Fruit fly (Drosophila melanogaster): ENCODE measurements around the gene dUTPase.
A peak's percentile ranks its signal among the peaks of the same experiment; 100 is the strongest.

The dUTPase gene

dm6 chr2L:11037583-11038517, 26.7 kb downstream of the dUTPase start:
- TF ChIP-seq noc (tag; optimal IDR thresholded peaks at IDR 0.05): peak; percentile 42

dm6 chr2L:11038918-11039317, 27.8 kb downstream of the dUTPase start:
- TF ChIP-seq noc (tag; optimal IDR thresholded peaks at IDR 0.05): no peak

DNA sequence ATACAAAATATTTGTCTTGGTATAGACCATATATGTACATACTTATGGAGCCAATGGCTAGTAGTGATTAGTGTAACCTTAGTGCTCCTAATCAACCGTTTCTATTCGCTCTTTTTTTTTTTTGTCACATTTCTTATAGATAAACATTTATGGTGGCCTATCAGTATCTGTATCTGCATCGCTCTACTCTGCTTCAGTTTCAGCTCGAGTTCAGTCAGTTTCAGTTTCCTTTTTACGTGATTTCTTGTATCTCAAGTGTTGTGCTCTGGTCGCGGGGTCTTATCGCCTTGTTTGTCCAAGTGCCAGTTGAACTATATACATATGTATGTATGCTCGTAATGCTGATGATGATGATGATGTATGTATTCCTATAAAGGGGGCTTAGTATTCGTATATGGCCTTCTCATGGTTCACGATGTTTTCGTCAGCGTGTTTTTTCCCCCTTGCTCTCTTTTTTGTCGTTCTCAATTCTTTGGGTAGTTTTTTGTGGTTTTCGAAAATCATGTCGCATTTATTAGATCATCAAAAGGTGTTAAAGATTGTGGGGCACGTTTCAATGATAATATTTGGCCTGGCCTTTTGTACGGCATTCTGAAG, 28.5 kb downstream of the dUTPase start:
- peak; percentile 10 for TF ChIP-seq noc (tag; optimal IDR thresholded peaks at IDR 0.05)

- no peak for TF ChIP-seq noc (tag; optimal IDR thresholded peaks at IDR 0.05)
These were observed 30.0 kb downstream of the dUTPase start for dm6 chr2L:11041074-11041473.

- no peak for TF ChIP-seq noc (tag; optimal IDR thresholded peaks at IDR 0.05)
These were observed 30.7 kb downstream of the dUTPase start for dm6 chr2L:11041785-11042184.

dm6 chr2L:11044678-11045466, 33.8 kb downstream of the dUTPase start:
- TF ChIP-seq noc (tag; optimal IDR thresholded peaks at IDR 0.05): peak; percentile 68

- no peak for TF ChIP-seq noc (tag; optimal IDR thresholded peaks at IDR 0.05)
These were observed 34.4 kb downstream of the dUTPase start for dm6 chr2L:11045467-11045914.

dm6 chr2L:11046051-11046450, 34.9 kb downstream of the dUTPase start:
- TF ChIP-seq noc (tag; optimal IDR thresholded peaks at IDR 0.05): no peak

dm6 chr2L:11048307-11048706, 37.2 kb downstream of the dUTPase start:
- no peak for TF ChIP-seq noc (tag; optimal IDR thresholded peaks at IDR 0.05)

- TF ChIP-seq noc (tag; optimal IDR thresholded peaks at IDR 0.05): no peak
These were observed 38.6 kb downstream of the dUTPase start for dm6 chr2L:11049723-11050122.

DNA sequence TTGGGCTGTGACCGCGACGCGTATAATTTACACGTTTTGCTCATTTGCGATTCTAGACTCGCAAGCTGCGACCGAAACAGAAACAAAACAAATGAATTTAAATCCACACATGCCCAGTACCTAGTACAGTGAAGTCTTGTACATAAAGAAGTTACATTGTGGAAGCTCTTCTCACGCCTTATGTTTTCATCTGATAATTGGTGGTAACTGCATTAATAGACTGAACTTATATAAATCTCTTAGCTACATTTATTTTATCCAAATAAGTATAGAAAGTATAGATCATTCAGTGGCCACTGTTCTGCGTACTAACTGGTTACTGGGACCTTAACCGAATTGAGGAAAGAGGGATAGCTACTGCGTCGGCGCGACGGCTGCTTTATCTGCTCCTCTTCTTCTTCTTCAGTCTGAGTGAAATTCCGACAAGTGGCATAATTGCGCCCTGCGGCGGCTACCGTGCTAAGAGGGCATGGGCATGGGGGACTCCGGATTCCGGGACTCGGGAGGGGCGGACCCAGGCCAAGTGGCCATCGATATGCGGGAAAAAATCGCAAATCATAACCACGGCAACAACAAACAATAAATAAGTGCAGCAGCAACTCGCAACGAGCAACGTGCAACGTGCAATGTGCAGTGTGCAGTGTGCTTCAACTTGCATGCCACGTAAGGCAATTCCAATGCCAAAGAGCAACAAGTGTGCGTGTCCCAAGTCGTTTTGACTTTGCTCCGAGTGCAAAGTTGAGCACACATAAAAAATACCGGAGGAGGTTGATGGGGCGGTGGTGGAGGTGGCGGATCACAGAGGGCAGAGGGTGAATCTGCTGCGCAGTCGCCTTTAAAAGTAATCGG, 40.8 kb downstream of the dUTPase start:
- TF ChIP-seq noc (tag; optimal IDR thresholded peaks at IDR 0.05): no peak

- TF ChIP-seq noc (tag; optimal IDR thresholded peaks at IDR 0.05): no peak
These were observed 41.3 kb downstream of the dUTPase start for dm6 chr2L:11052493-11052788.

dm6 chr2L:11053018-11053807, 42.1 kb downstream of the dUTPase start:
- TF ChIP-seq noc (tag; optimal IDR thresholded peaks at IDR 0.05): no peak

dm6 chr2L:11056791-11057332, 45.8 kb downstream of the dUTPase start:
- TF ChIP-seq noc (tag; optimal IDR thresholded peaks at IDR 0.05): no peak
